Worm (Caenorhabditis elegans) whole organism, L4 larva: ENCODE results near the gene C08G9.1.

Experiments used
- fos-1 ChIP-seq: fragments of 150-350 bp; optimal IDR thresholded peaks from 2 replicates; lab custom pipeline; 2014; ENCODE audit warnings: missing biosample characterization, missing genetic modification characterization
- jun-1 ChIP-seq: fragments of 150-350 bp; optimal IDR thresholded peaks from 2 replicates; lab custom pipeline; 2014; ENCODE audit warnings: missing biosample characterization, missing genetic modification reagents, missing genetic modification characterization

- TF ChIP-seq jun-1 (no peak), fos-1 (tag; lab: Kevin White, UChicago) (no peak)
Measured at ce11 chrIV:7619261-7619660, 39.3 kb upstream of the C08G9.1 start.
